Fruit fly (Drosophila melanogaster) whole organism, embryonic: ENCODE results near the gene fzy.

ENCODE experiments used
- Antp ChIP-seq: fragments of 200-800 bp; sonication (Bioruptor generic); optimal IDR thresholded peaks from 3 replicates; lab custom pipeline; 2016; ENCODE audit warnings: missing biosample characterization, missing genetic modification characterization
- Asciz ChIP-seq: fragments of 200-800 bp; sonication (Bioruptor generic); optimal IDR thresholded peaks from 2 replicates; lab custom pipeline; 2017; ENCODE audit warnings: missing biosample characterization, mild to moderate bottlenecking, missing genetic modification characterization, missing genetic modification reagents
- CG1024 ChIP-seq: fragments of 200-800 bp; sonication (Bioruptor generic); IDR thresholded peaks from 2 replicates; pipeline ENCODE4 v1.3.6; 2022; ENCODE audit warnings: missing biosample characterization, missing genetic modification characterization
- CG12942 ChIP-seq: fragments of 200-800 bp; sonication (Bioruptor generic); optimal IDR thresholded peaks from 3 replicates; lab custom pipeline; 2016; ENCODE audit warnings: missing biosample characterization, missing genetic modification characterization
- CG13624 ChIP-seq: fragments of 200-800 bp; sonication (Bioruptor generic); optimal IDR thresholded peaks from 2 replicates; lab custom pipeline; 2016; ENCODE audit warnings: missing biosample characterization, missing genetic modification characterization
- CG16815 ChIP-seq: fragments of 200-800 bp; sonication (Bioruptor generic); optimal IDR thresholded peaks from 3 replicates; lab custom pipeline; 2017; ENCODE audit warnings: missing biosample characterization, mild to moderate bottlenecking, missing genetic modification characterization
- CG17359 ChIP-seq: fragments of 200-800 bp; sonication (Bioruptor generic); optimal IDR thresholded peaks from 3 replicates; lab custom pipeline; 2018; ENCODE audit warnings: missing biosample characterization, mild to moderate bottlenecking, missing genetic modification characterization, moderate library complexity
- CG1832 ChIP-seq: fragments of 200-800 bp; sonication (Bioruptor generic); optimal IDR thresholded peaks from 2 replicates; lab custom pipeline; 2017; ENCODE audit warnings: missing biosample characterization, mild to moderate bottlenecking, missing genetic modification characterization, inconsistent platforms
- CG2116 ChIP-seq: fragments of 200-800 bp; sonication (Bioruptor generic); optimal IDR thresholded peaks from 3 replicates; lab custom pipeline; 2018; ENCODE audit warnings: missing biosample characterization, mild to moderate bottlenecking, missing genetic modification characterization
- CG2120 ChIP-seq: fragments of 200-800 bp; sonication (Bioruptor generic); optimal IDR thresholded peaks from 3 replicates; lab custom pipeline; 2016; ENCODE audit warnings: missing biosample characterization, missing genetic modification characterization
- CG2129 ChIP-seq: fragments of 200-800 bp; sonication (Bioruptor generic); IDR thresholded peaks from 2 replicates; pipeline ENCODE4 v1.3.6; 2022; ENCODE audit warnings: missing biosample characterization, missing genetic modification characterization; ENCODE audit not compliant: partially characterized antibody
- CG3726 ChIP-seq: fragments of 200-800 bp; sonication (Bioruptor generic); IDR thresholded peaks from 3 replicates; pipeline ENCODE4, ENCODE4 v1.3.6; 2022; ENCODE audit warnings: missing biosample characterization, missing genetic modification characterization
- CG43689 ChIP-seq: fragments of 200-800 bp; sonication (Bioruptor generic); IDR thresholded peaks from 2 replicates; pipeline ENCODE4 v1.3.6; 2022; ENCODE audit warnings: missing biosample characterization, missing genetic modification characterization
- CG4617 ChIP-seq: fragments of 200-800 bp; sonication (Bioruptor generic); optimal IDR thresholded peaks from 3 replicates; lab custom pipeline; 2016; ENCODE audit warnings: missing biosample characterization, missing genetic modification characterization, borderline replicate concordance
- CG4730 ChIP-seq: fragments of 200-800 bp; sonication (Bioruptor generic); IDR thresholded peaks from 2 replicates; pipeline ENCODE4 v1.3.6; 2022; ENCODE audit warnings: missing biosample characterization, missing genetic modification characterization
- CG6765 ChIP-seq: fragments of 200-800 bp; sonication (Bioruptor generic); optimal IDR thresholded peaks from 3 replicates; lab custom pipeline; 2017; ENCODE audit warnings: missing biosample characterization, mild to moderate bottlenecking, missing genetic modification characterization
- CG7556 ChIP-seq: fragments of 200-800 bp; sonication (Bioruptor generic); optimal IDR thresholded peaks from 2 replicates; lab custom pipeline; 2017; ENCODE audit warnings: missing biosample characterization, mild to moderate bottlenecking, missing genetic modification characterization
- CG7963 ChIP-seq: fragments of 200-800 bp; sonication (Bioruptor generic); IDR thresholded peaks from 3 replicates; pipeline ENCODE4 v1.3.6; 2022; ENCODE audit warnings: missing biosample characterization, missing genetic modification characterization; ENCODE audit not compliant: partially characterized antibody
- Chrac-16 ChIP-seq: fragments of 200-800 bp; sonication (Bioruptor generic); optimal IDR thresholded peaks from 3 replicates; lab custom pipeline; 2016; ENCODE audit warnings: missing biosample characterization, missing genetic modification characterization
- Doc2 ChIP-seq: fragments of 200-800 bp; sonication (Bioruptor generic); IDR thresholded peaks from 2 replicates; pipeline ENCODE4 v1.3.6; 2022; ENCODE audit warnings: missing biosample characterization, missing genetic modification characterization
- Eip74EF ChIP-seq, 2 experiments: fragments of 200-800 bp in 1 of 2; fragments of >200 bp in 1 of 2; sonication (Bioruptor generic) in 1 of 2; optimal IDR thresholded peaks; 2 replicates each; lab custom pipeline; 2017 to 2019; ENCODE audit warnings: missing biosample characterization in 2 of 2, missing genetic modification characterization in 2 of 2, mild to moderate bottlenecking in 1 of 2, moderate library complexity in 1 of 2
- Ets65A ChIP-seq: fragments of 200-800 bp; sonication (Bioruptor generic); peaks from one replicate; lab custom pipeline; 2016; ENCODE audit warnings: missing biosample characterization, missing genetic modification characterization
- Gug ChIP-seq: fragments of 200-800 bp; sonication (Bioruptor generic); IDR thresholded peaks from 4 replicates; pipeline ENCODE4 v1.3.6; 2022; ENCODE audit warnings: missing biosample characterization, missing genetic modification characterization
- Nf-YB ChIP-seq: fragments of 200-800 bp; sonication (Bioruptor generic); optimal IDR thresholded peaks from 3 replicates; lab custom pipeline; 2019; ENCODE audit warnings: missing biosample characterization, mild to moderate bottlenecking, missing genetic modification characterization, moderate library complexity
- TFAM ChIP-seq: fragments of 200-800 bp; sonication (Bioruptor generic); optimal IDR thresholded peaks from 2 replicates; lab custom pipeline; 2017; ENCODE audit warnings: missing biosample characterization, missing genetic modification characterization, inconsistent platforms
- aop ChIP-seq: fragments of 200-800 bp; sonication (Bioruptor generic); IDR thresholded peaks from 2 replicates; pipeline ENCODE4 v1.3.6; 2022; ENCODE audit warnings: missing biosample characterization, missing genetic modification characterization
- az2 ChIP-seq: fragments of 200-800 bp; sonication (Bioruptor generic); optimal IDR thresholded peaks from 3 replicates; lab custom pipeline; 2016; ENCODE audit warnings: missing biosample characterization, missing genetic modification characterization
- bcd ChIP-seq: fragments of 200-800 bp; sonication (Bioruptor generic); optimal IDR thresholded peaks from 2 replicates; lab custom pipeline; 2017; ENCODE audit warnings: missing biosample characterization, mild to moderate bottlenecking, missing genetic modification characterization
- cg ChIP-seq: fragments of 200-800 bp; sonication (Bioruptor generic); optimal IDR thresholded peaks from 3 replicates; lab custom pipeline; 2019; ENCODE audit warnings: missing biosample characterization, mild to moderate bottlenecking, missing genetic modification characterization, moderate library complexity
- chif ChIP-seq, 2 experiments: fragments of 200-800 bp; sonication (Bioruptor generic); optimal IDR thresholded peaks; 3 replicates each; lab custom pipeline; 2016; ENCODE audit warnings: missing biosample characterization in 2 of 2, missing genetic modification characterization in 2 of 2
- dysf ChIP-seq: fragments of 200-800 bp; sonication (Bioruptor generic); IDR thresholded peaks from 3 replicates; pipeline ENCODE4 v1.3.6; 2022; ENCODE audit warnings: missing biosample characterization, missing genetic modification characterization
- fd64A ChIP-seq: fragments of 200-800 bp; sonication (Bioruptor generic); optimal IDR thresholded peaks from 3 replicates; lab custom pipeline; 2018; ENCODE audit warnings: missing biosample characterization, mild to moderate bottlenecking, missing genetic modification characterization
- hth ChIP-seq: fragments of >200 bp; optimal IDR thresholded peaks from 2 replicates; lab custom pipeline; 2017; ENCODE audit warnings: inconsistent platforms
- insv ChIP-seq, 2 experiments: fragments of 200-800 bp; sonication (Bioruptor generic); optimal IDR thresholded peaks; 3 replicates each; lab custom pipeline; 2016 to 2018; ENCODE audit warnings: missing biosample characterization in 2 of 2, missing genetic modification characterization in 2 of 2
- jing ChIP-seq: fragments of 200-800 bp; sonication (Bioruptor generic); optimal IDR thresholded peaks from 2 replicates; lab custom pipeline; 2018; ENCODE audit warnings: missing biosample characterization, mild to moderate bottlenecking, missing genetic modification characterization
- nmo ChIP-seq: fragments of 200-800 bp; sonication (Bioruptor generic); optimal IDR thresholded peaks from 2 replicates; lab custom pipeline; 2018; ENCODE audit warnings: missing biosample characterization, mild to moderate bottlenecking, missing genetic modification characterization, moderate library complexity
- nom ChIP-seq: fragments of 200-800 bp; sonication (Bioruptor generic); optimal IDR thresholded peaks from 2 replicates; lab custom pipeline; 2017; ENCODE audit warnings: missing biosample characterization, missing genetic modification characterization, mild to moderate bottlenecking, moderate library complexity, missing genetic modification reagents
- org-1 ChIP-seq: fragments of 200-800 bp; sonication (Bioruptor generic); optimal IDR thresholded peaks from 2 replicates; lab custom pipeline; 2017; ENCODE audit warnings: missing biosample characterization, missing genetic modification characterization
- otp ChIP-seq: fragments of 200-800 bp; sonication (Bioruptor generic); IDR thresholded peaks from 3 replicates; pipeline ENCODE4, ENCODE4 v1.3.6; 2022; ENCODE audit warnings: missing biosample characterization, missing genetic modification characterization
- pita ChIP-seq: fragments of 200-800 bp; sonication (Bioruptor generic); optimal IDR thresholded peaks from 2 replicates; lab custom pipeline; 2017; ENCODE audit warnings: missing biosample characterization, mild to moderate bottlenecking, missing genetic modification characterization
- pros ChIP-seq: fragments of 200-800 bp; sonication (Bioruptor generic); optimal IDR thresholded peaks from 3 replicates; lab custom pipeline; 2019; ENCODE audit warnings: missing biosample characterization, mild to moderate bottlenecking, missing genetic modification characterization, moderate library complexity
- schlank ChIP-seq: fragments of 200-800 bp; sonication (Bioruptor generic); optimal IDR thresholded peaks from 2 replicates; lab custom pipeline; 2018; ENCODE audit warnings: missing biosample characterization, mild to moderate bottlenecking, missing genetic modification characterization
- seq ChIP-seq: fragments of 200-800 bp; sonication (Bioruptor generic); IDR thresholded peaks from 2 replicates; pipeline ENCODE4 v1.3.6; 2022; ENCODE audit warnings: missing biosample characterization, missing genetic modification characterization
- shn ChIP-seq: fragments of 200-800 bp; sonication (Bioruptor generic); optimal IDR thresholded peaks from 3 replicates; lab custom pipeline; 2016; ENCODE audit warnings: missing biosample characterization, missing genetic modification characterization
- sima ChIP-seq: fragments of 200-800 bp; sonication (Bioruptor generic); optimal IDR thresholded peaks from 2 replicates; lab custom pipeline; 2016; ENCODE audit warnings: missing biosample characterization, missing genetic modification characterization
- sna ChIP-seq: fragments of 200-800 bp; sonication (Bioruptor generic); IDR thresholded peaks from 2 replicates; pipeline ENCODE4 v1.3.6; 2022; ENCODE audit warnings: missing biosample characterization, missing genetic modification characterization; ENCODE audit not compliant: partially characterized antibody
- trem ChIP-seq: fragments of 200-800 bp; optimal IDR thresholded peaks from 3 replicates; lab custom pipeline; 2019; ENCODE audit warnings: missing biosample characterization, mild to moderate bottlenecking, missing genetic modification characterization, moderate library complexity
- tup ChIP-seq: fragments of 200-800 bp; sonication (Bioruptor generic); optimal IDR thresholded peaks from 2 replicates; lab custom pipeline; 2016; ENCODE audit warnings: missing biosample characterization, mild to moderate bottlenecking, missing genetic modification characterization, moderate library complexity
- tx ChIP-seq: fragments of 200-800 bp; sonication (Bioruptor generic); optimal IDR thresholded peaks from 2 replicates; lab custom pipeline; 2016; ENCODE audit warnings: missing biosample characterization, missing genetic modification characterization
- zf30C ChIP-seq: fragments of 200-800 bp; sonication (Bioruptor generic); optimal IDR thresholded peaks from 3 replicates; lab custom pipeline; 2018; ENCODE audit warnings: missing biosample characterization, mild to moderate bottlenecking, missing genetic modification characterization

Gene fzy

dm6 chr2L:16286360-16287005, 24.3 kb upstream of the fzy start (continued):
- TF ChIP-seq Antp (peak; percentile 67), shn (peak; percentile 88), cg (peak; percentile 88), TFAM (GFP tag; lab: Kevin White, UChicago) (peak; percentile 71), CG2116 (GFP tag; lab: Kevin White, UChicago) (peak; percentile 58), hth (lab: Kevin White, UChicago) (no peak), CG2120 (GFP tag; lab: Kevin White, UChicago) (peak; percentile 94), dysf (GFP tag; lab: Robert Waterston, UW) (no peak), Eip74EF (GFP tag; optimal IDR thresholded peaks at IDR 0.05; lab: Kevin White, UChicago) (peak in 1 of 2 experiments; percentile 66), az2 (GFP tag; lab: Kevin White, UChicago) (peak; percentile 74), CG16815 (GFP tag; lab: Kevin White, UChicago) (peak; percentile 79), schlank (tag; lab: Kevin White, UChicago) (peak; percentile 65), insv (GFP tag; optimal IDR thresholded peaks at IDR 0.05; lab: Kevin White, UChicago) (no peak), sima (GFP tag; lab: Kevin White, UChicago) (peak; percentile 68), CG12942 (GFP tag; lab: Kevin White, UChicago) (peak; percentile 81), nmo (GFP tag; lab: Kevin White, UChicago) (peak; percentile 83), Doc2 (GFP tag; lab: Robert Waterston, UW) (no peak), aop (no peak), Ets65A (GFP tag; lab: Kevin White, UChicago) (peak; percentile 92), chif (GFP tag; optimal IDR thresholded peaks at IDR 0.05; lab: Kevin White, UChicago) (peak; percentile 43 to 74), otp (GFP tag; lab: Robert Waterston, UW) (no peak), tup (GFP tag; lab: Kevin White, UChicago) (no peak), CG13624 (peak; percentile 73), CG1024 (GFP tag; lab: Robert Waterston, UW) (no peak), CG7963 (no peak), CG43689 (GFP tag; lab: Robert Waterston, UW) (no peak), Chrac-16 (GFP tag; lab: Kevin White, UChicago) (peak; percentile 82), Gug (GFP tag; lab: Robert Waterston, UW) (peak; percentile 91), trem (tag; lab: Kevin White, UChicago) (peak; percentile 79), CG7556 (GFP tag; lab: Kevin White, UChicago) (peak; percentile 81), pita (GFP tag; lab: Kevin White, UChicago) (no peak), seq (GFP tag; lab: Robert Waterston, UW) (no peak), tx (GFP tag; lab: Kevin White, UChicago) (peak; percentile 82), jing (GFP tag; lab: Kevin White, UChicago) (peak; percentile 38), zf30C (GFP tag; lab: Kevin White, UChicago) (no peak), nom (GFP tag; lab: Kevin White, UChicago) (peak; percentile 67), org-1 (peak; percentile 74), fd64A (GFP tag; lab: Kevin White, UChicago) (peak; percentile 55), CG6765 (peak; percentile 81), CG17359 (tag; lab: Kevin White, UChicago) (peak; percentile 91), Asciz (GFP tag; lab: Kevin White, UChicago) (peak; percentile 80), bcd (GFP tag; lab: Kevin White, UChicago) (peak; percentile 84), CG4617 (GFP tag; lab: Kevin White, UChicago) (peak; percentile 2), sna (GFP tag; lab: Robert Waterston, UW) (no peak), Nf-YB (GFP tag; lab: Kevin White, UChicago) (peak; percentile 66), CG3726 (no peak), pros (GFP tag; lab: Kevin White, UChicago) (peak; percentile 79), CG1832 (GFP tag; lab: Kevin White, UChicago) (no peak), CG4730 (GFP tag; lab: Robert Waterston, UW) (no peak), CG2129 (GFP tag; lab: Robert Waterston, UW) (no peak)
